Worm (Caenorhabditis elegans) whole organism, young adult: Measurements from ENCODE around the gene ensh-1.
A peak's percentile ranks its signal among the peaks of the same experiment; 100 is the strongest.

Experiments used
- B0035.1 ChIP-seq: sonication (generic microtip); optimal IDR thresholded peaks from 2 replicates; lab custom pipeline; 2016; ENCODE audit warnings: missing genetic modification characterization, mild to moderate bottlenecking, missing compliant biosample characterization, missing genotype, missing genetic modification reagents
- B0336.3 ChIP-seq: fragments of 200-800 bp; sonication (Bioruptor generic); IDR thresholded peaks from 2 replicates; pipeline ENCODE4 v1.3.6; 2022; ENCODE audit warnings: missing genetic modification characterization, missing compliant biosample characterization
- C17E4.6 ChIP-seq: fragments of 200-800 bp; sonication (Bioruptor generic); IDR thresholded peaks from 2 replicates; pipeline ENCODE4 v1.3.6; 2022; ENCODE audit warnings: missing genetic modification reagents, missing genetic modification characterization, missing compliant biosample characterization
- D2030.7 ChIP-seq: fragments of 200-800 bp; sonication (Bioruptor generic); IDR thresholded peaks from 2 replicates; pipeline ENCODE4 v1.3.6; 2022; ENCODE audit warnings: missing genetic modification reagents, missing genetic modification characterization, missing compliant biosample characterization
- F33H1.4 ChIP-seq: fragments of 200-800 bp; sonication (Bioruptor generic); IDR thresholded peaks from 2 replicates; pipeline ENCODE4 v1.3.6; 2022; ENCODE audit warnings: missing genetic modification reagents, missing genetic modification characterization, missing compliant biosample characterization
- F57A8.1 ChIP-seq: fragments of 200-800 bp; sonication (Bioruptor generic); optimal IDR thresholded peaks from 2 replicates; lab custom pipeline; 2018; ENCODE audit warnings: mild to moderate bottlenecking, missing genetic modification characterization, moderate library complexity, missing compliant biosample characterization
- Y53G8AR.9 ChIP-seq: fragments of 200-800 bp; sonication (Bioruptor generic); conservative IDR thresholded peaks from 2 replicates; pipeline ENCODE4 v1.3.6; 2022; ENCODE audit warnings: missing genetic modification reagents, missing genetic modification characterization, missing compliant biosample characterization
- Y56A3A.18 ChIP-seq: fragments of 200-800 bp; sonication (Bioruptor generic); IDR thresholded peaks from 2 replicates; pipeline ENCODE4 v1.3.6; 2022; ENCODE audit warnings: missing genetic modification reagents, missing genetic modification characterization, missing compliant biosample characterization
- Y67H2A.10 ChIP-seq: fragments of 200-800 bp; sonication (Bioruptor generic); conservative IDR thresholded peaks from 2 replicates; pipeline ENCODE4 v1.3.6; 2022; ENCODE audit warnings: missing genetic modification reagents, missing genetic modification characterization, missing compliant biosample characterization
- Y95B8A.8 ChIP-seq: fragments of 200-800 bp; sonication (Bioruptor generic); IDR thresholded peaks from 2 replicates; pipeline ENCODE4 v1.3.6; 2022; ENCODE audit warnings: missing genetic modification reagents, missing genetic modification characterization, missing compliant biosample characterization
- athp-1 ChIP-seq: sonication (generic microtip); optimal IDR thresholded peaks from 2 replicates; lab custom pipeline; 2017; ENCODE audit warnings: mild to moderate bottlenecking, missing genetic modification characterization, missing compliant biosample characterization
- attf-3 ChIP-seq: fragments of 200-800 bp; sonication (Bioruptor generic); conservative IDR thresholded peaks from 2 replicates; pipeline ENCODE4 v1.3.6; 2022; ENCODE audit warnings: missing genetic modification reagents, missing genetic modification characterization, missing compliant biosample characterization
- attf-5 ChIP-seq: fragments of 200-800 bp; sonication (Bioruptor generic); optimal IDR thresholded peaks from 2 replicates; lab custom pipeline; 2018; ENCODE audit warnings: mild to moderate bottlenecking, missing genetic modification characterization, missing compliant biosample characterization
- attf-6 ChIP-seq: fragments of 200-800 bp; sonication (Bioruptor generic); IDR thresholded peaks from 2 replicates; pipeline ENCODE4 v1.3.6; 2022; ENCODE audit warnings: missing genetic modification reagents, missing genetic modification characterization, missing compliant biosample characterization
- bed-1 ChIP-seq: fragments of 200-800 bp; sonication (Bioruptor generic); IDR thresholded peaks from 2 replicates; pipeline ENCODE4 v1.3.6; 2022; ENCODE audit warnings: missing genetic modification reagents, missing genetic modification characterization, missing compliant biosample characterization
- ccch-3 ChIP-seq: fragments of 200-800 bp; sonication (Bioruptor generic); optimal IDR thresholded peaks from 2 replicates; lab custom pipeline; 2018; ENCODE audit warnings: mild to moderate bottlenecking, missing genetic modification characterization, missing compliant biosample characterization
- ceh-100 ChIP-seq: fragments of 200-800 bp; sonication (Bioruptor generic); IDR thresholded peaks from 2 replicates; pipeline ENCODE4 v1.3.6; 2022; ENCODE audit warnings: missing genetic modification reagents, missing genetic modification characterization, missing compliant biosample characterization
- ceh-27 ChIP-seq: fragments of 200-800 bp; sonication (Bioruptor generic); optimal IDR thresholded peaks from 2 replicates; lab custom pipeline; 2018; ENCODE audit warnings: mild to moderate bottlenecking, missing genetic modification characterization, moderate library complexity, missing compliant biosample characterization
- ceh-91 ChIP-seq: fragments of 200-800 bp; sonication (Bioruptor generic); IDR thresholded peaks from 2 replicates; pipeline ENCODE4 v1.3.6; 2022; ENCODE audit warnings: missing genetic modification reagents, missing genetic modification characterization, missing compliant biosample characterization
- chd-7 ChIP-seq: sonication (generic microtip); optimal IDR thresholded peaks from 2 replicates; lab custom pipeline; 2016; ENCODE audit warnings: mild to moderate bottlenecking, missing genetic modification characterization, moderate library complexity, missing compliant biosample characterization
- dox-1 ChIP-seq: fragments of 200-800 bp; sonication (Bioruptor generic); IDR thresholded peaks from 2 replicates; pipeline ENCODE4 v1.3.6; 2022; ENCODE audit warnings: missing genetic modification reagents, missing genetic modification characterization, missing compliant biosample characterization
- dpff-1 ChIP-seq: sonication (generic microtip); optimal IDR thresholded peaks from 2 replicates; lab custom pipeline; 2017; ENCODE audit warnings: mild to moderate bottlenecking, missing genetic modification characterization, missing compliant biosample characterization
- lag-1 ChIP-seq: fragments of 200-800 bp; sonication (Bioruptor generic); IDR thresholded peaks from 2 replicates; pipeline ENCODE4 v1.3.6; 2022; ENCODE audit warnings: missing genetic modification reagents, missing genetic modification characterization, missing compliant biosample characterization
- let-526 ChIP-seq: fragments of 200-800 bp; sonication (Bioruptor generic); IDR thresholded peaks from 2 replicates; pipeline ENCODE4 v1.3.6; 2022; ENCODE audit warnings: missing genetic modification reagents, missing genetic modification characterization, missing compliant biosample characterization
- madf-10 ChIP-seq: sonication (generic microtip); optimal IDR thresholded peaks from 2 replicates; lab custom pipeline; 2016; ENCODE audit warnings: mild to moderate bottlenecking, missing genetic modification characterization, missing compliant biosample characterization
- madf-8 ChIP-seq: fragments of 200-800 bp; sonication (Bioruptor generic); conservative IDR thresholded peaks from 2 replicates; pipeline ENCODE4 v1.3.6; 2022; ENCODE audit warnings: missing genetic modification reagents, missing genetic modification characterization, missing compliant biosample characterization
- mcd-1 ChIP-seq: fragments of 200-800 bp; sonication (Bioruptor generic); IDR thresholded peaks from 2 replicates; pipeline ENCODE4 v1.3.6; 2022; ENCODE audit warnings: missing genetic modification reagents, missing genetic modification characterization, missing compliant biosample characterization
- mes-4 ChIP-seq: sonication (generic microtip); optimal IDR thresholded peaks from 2 replicates; lab custom pipeline; 2016; ENCODE audit warnings: missing genotype, missing genetic modification characterization, missing compliant biosample characterization
- nfya-1 ChIP-seq: sonication (generic microtip); optimal IDR thresholded peaks from 2 replicates; lab custom pipeline; 2017; ENCODE audit warnings: antibody characterized with exemption, missing compliant biosample characterization, missing genetic modification characterization, borderline replicate concordance; ENCODE audit not compliant: insufficient read depth
- nfya-2 ChIP-seq: fragments of 200-800 bp; sonication (Bioruptor generic); IDR thresholded peaks from 2 replicates; pipeline ENCODE4 v1.3.6; 2022; ENCODE audit warnings: missing genetic modification reagents, missing genetic modification characterization, missing compliant biosample characterization
- rec-8 ChIP-seq, 2 experiments: sonication (generic microtip); optimal IDR thresholded peaks; 2 replicates each; lab custom pipeline; 2016; ENCODE audit warnings: mild to moderate bottlenecking in 2 of 2, missing genetic modification characterization in 2 of 2, missing genetic modification reagents in 2 of 2, missing genotype in 2 of 2, missing biosample characterization in 1 of 2, missing compliant biosample characterization in 1 of 2, moderate library complexity in 1 of 2
- rpc-1 ChIP-seq, 2 experiments: fragments of 150-350 bp in 1 of 2; sonication (generic microtip) in 1 of 2; optimal IDR thresholded peaks; 2 replicates each; lab custom pipeline; 2014 to 2018; ENCODE audit warnings: missing biosample characterization in 1 of 2, missing genetic modification characterization in 1 of 2, missing genetic modification reagents in 1 of 2, missing genotype in 1 of 2
- snpc-1.1 ChIP-seq: sonication (generic microtip); optimal IDR thresholded peaks from 2 replicates; lab custom pipeline; 2017; ENCODE audit warnings: missing genetic modification characterization, mild to moderate bottlenecking, missing compliant biosample characterization, antibody characterized with exemption, moderate library complexity, missing genotype, missing genetic modification reagents; ENCODE audit not compliant: insufficient read depth
- xnd-1 ChIP-seq: sonication (generic microtip); optimal IDR thresholded peaks from 2 replicates; lab custom pipeline; 2016; ENCODE audit warnings: missing genotype, missing genetic modification reagents, missing genetic modification characterization, missing compliant biosample characterization
- ztf-28 ChIP-seq: fragments of 200-800 bp; sonication (Bioruptor generic); IDR thresholded peaks from 2 replicates; pipeline ENCODE4 v1.3.6; 2022; ENCODE audit warnings: missing genetic modification reagents, missing genetic modification characterization, missing compliant biosample characterization

ensh-1 gene

DNA sequence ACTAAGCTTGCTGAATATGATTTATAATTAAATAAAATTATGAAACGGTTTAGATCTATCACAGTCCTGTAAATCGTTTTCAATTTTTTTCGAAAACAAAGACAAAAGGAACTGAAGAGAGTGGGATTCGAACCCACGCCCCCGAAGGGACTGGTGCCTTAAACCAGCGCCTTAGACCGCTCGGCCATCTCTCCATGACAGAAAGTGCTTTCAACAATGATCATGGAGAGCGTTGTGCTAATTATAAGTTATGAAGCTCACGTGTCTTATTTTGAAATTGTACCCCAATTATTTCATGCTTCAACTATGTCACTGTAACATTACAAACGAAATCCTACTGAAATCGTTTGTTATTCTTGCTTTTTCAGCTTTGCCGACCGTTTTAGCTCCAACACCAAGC, 50.6 kb downstream of the ensh-1 start (continued):
- TF ChIP-seq xnd-1 (tag; lab: Kevin White, UChicago) (no peak), ceh-100 (GFP tag; lab: Robert Waterston, UW) (no peak), lag-1 (no peak), Y95B8A.8 (no peak), C17E4.6 (GFP tag; lab: Robert Waterston, UW) (no peak), ceh-91 (no peak), B0035.1 (tag; lab: Kevin White, UChicago) (no peak), attf-6 (no peak), rpc-1 (optimal IDR thresholded peaks at IDR 0.05; lab: Kevin White, UChicago) (peak; percentile 70), rpc-1 (tag; optimal IDR thresholded peaks at IDR 0.05; lab: Kevin White, UChicago) (peak; percentile 77), chd-7 (tag; lab: Kevin White, UChicago) (no peak), madf-8 (GFP tag; lab: Robert Waterston, UW) (no peak), B0336.3 (GFP tag; lab: Robert Waterston, UW) (no peak), F57A8.1 (GFP tag; lab: Kevin White, UChicago) (no peak), ztf-28 (GFP tag; lab: Robert Waterston, UW) (no peak), F33H1.4 (GFP tag; lab: Robert Waterston, UW) (no peak), attf-3 (GFP tag; lab: Robert Waterston, UW) (no peak), rec-8 (tag; optimal IDR thresholded peaks at IDR 0.05; lab: Kevin White, UChicago) (peak in 1 of 2 experiments; percentile 36), snpc-1.1 (tag; lab: Kevin White, UChicago) (no peak), ceh-27 (no peak), madf-10 (tag; lab: Kevin White, UChicago) (no peak), mes-4 (peak; percentile 9)

DNA sequence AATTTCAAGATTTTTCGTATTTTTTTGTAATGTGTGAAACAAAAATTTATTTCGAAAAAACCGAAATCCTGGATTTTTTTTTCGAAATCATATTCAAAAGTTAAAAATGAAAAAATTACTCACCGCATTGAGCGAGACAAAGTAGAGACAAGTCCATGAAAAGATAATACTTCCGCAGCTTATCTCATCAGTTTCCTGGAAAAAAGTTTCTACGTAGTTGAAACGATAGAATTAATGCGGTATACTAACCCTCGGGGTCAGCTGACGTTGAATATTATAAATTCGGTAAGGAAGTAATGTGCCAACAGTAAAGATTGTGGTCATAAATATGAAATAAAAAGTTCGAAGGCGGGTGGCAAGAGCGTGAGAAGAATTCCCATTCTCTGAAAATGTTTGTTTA, 52.8 kb downstream of the ensh-1 start:
- TF ChIP-seq let-526 (GFP tag; lab: Robert Waterston, UW) (no peak), lag-1 (no peak), Y67H2A.10 (no peak), dpff-1 (no peak), ccch-3 (no peak), nfya-1 (no peak), mcd-1 (GFP tag; lab: Robert Waterston, UW) (no peak), D2030.7 (no peak), madf-10 (tag; lab: Kevin White, UChicago) (no peak), athp-1 (tag; lab: Kevin White, UChicago) (no peak), Y53G8AR.9 (no peak), nfya-2 (GFP tag; lab: Robert Waterston, UW) (no peak), attf-5 (no peak), dox-1 (no peak), B0035.1 (tag; lab: Kevin White, UChicago) (no peak), F33H1.4 (GFP tag; lab: Robert Waterston, UW) (no peak), bed-1 (GFP tag; lab: Robert Waterston, UW) (no peak), Y56A3A.18 (no peak)
